Worm (Caenorhabditis elegans) whole organism, early embryonic: ENCODE results near the gene Y46H3A.5.

Source experiments
- B0310.2 ChIP-seq: sonication (generic microtip); optimal IDR thresholded peaks from 2 replicates; lab custom pipeline; 2016; ENCODE audit warnings: mild to moderate bottlenecking, missing genetic modification characterization, missing compliant biosample characterization
- F13C5.2 ChIP-seq: sonication (generic microtip); optimal IDR thresholded peaks from 2 replicates; lab custom pipeline; 2017; ENCODE audit warnings: mild to moderate bottlenecking, missing genetic modification characterization, inconsistent platforms, missing compliant biosample characterization
- aly-1 ChIP-seq: sonication (generic microtip); optimal IDR thresholded peaks from 2 replicates; lab custom pipeline; 2016; ENCODE audit warnings: missing genetic modification characterization, missing compliant biosample characterization
- ama-1 ChIP-seq: fragments of 150-350 bp; optimal IDR thresholded peaks from 2 replicates; lab custom pipeline; 2014
- ceh-13 ChIP-seq: fragments of 200-800 bp; sonication (Bioruptor generic); optimal IDR thresholded peaks from 2 replicates; lab custom pipeline; 2018; ENCODE audit warnings: mild to moderate bottlenecking, missing genetic modification characterization, missing compliant biosample characterization
- ceh-36 ChIP-seq: sonication (generic microtip); optimal IDR thresholded peaks from 2 replicates; lab custom pipeline; 2016; ENCODE audit warnings: missing genetic modification characterization, inconsistent platforms, missing compliant biosample characterization
- ets-7 ChIP-seq: sonication (generic microtip); optimal IDR thresholded peaks from 2 replicates; lab custom pipeline; 2016; ENCODE audit warnings: missing genotype, missing genetic modification characterization, missing compliant biosample characterization
- flt-1 ChIP-seq: fragments of 200-800 bp; sonication (Bioruptor generic); IDR thresholded peaks from 2 replicates; pipeline ENCODE4 v1.3.6; 2022; ENCODE audit warnings: missing genetic modification characterization, missing compliant biosample characterization
- hmbx-1 ChIP-seq: sonication (generic microtip); optimal IDR thresholded peaks from 2 replicates; lab custom pipeline; 2016; ENCODE audit warnings: mild to moderate bottlenecking, missing genetic modification characterization, missing compliant biosample characterization
- hmg-4 ChIP-seq: fragments of 200-800 bp; sonication (Bioruptor generic); optimal IDR thresholded peaks from 2 replicates; lab custom pipeline; 2018; ENCODE audit warnings: mild to moderate bottlenecking, missing genetic modification characterization, missing compliant biosample characterization
- hnd-1 ChIP-seq: sonication (generic microtip); optimal IDR thresholded peaks from 2 replicates; lab custom pipeline; 2016; ENCODE audit warnings: missing genetic modification characterization, missing compliant biosample characterization
- pes-1 ChIP-seq: fragments of 200-800 bp; sonication (Bioruptor generic); IDR thresholded peaks from 2 replicates; pipeline ENCODE4 v1.3.6; 2022; ENCODE audit warnings: missing genetic modification reagents, missing genetic modification characterization, missing compliant biosample characterization
- scrt-1 ChIP-seq: fragments of 200-800 bp; sonication (Bioruptor generic); IDR thresholded peaks from 2 replicates; pipeline ENCODE4 v1.3.6; 2022; ENCODE audit warnings: missing genetic modification characterization, missing compliant biosample characterization
- sea-1 ChIP-seq: fragments of 200-800 bp; sonication (Bioruptor generic); conservative IDR thresholded peaks from 2 replicates; pipeline ENCODE4 v1.3.6; 2022; ENCODE audit warnings: missing genetic modification characterization, missing compliant biosample characterization
- tbx-11 ChIP-seq: fragments of 200-800 bp; sonication (Bioruptor generic); IDR thresholded peaks from 2 replicates; pipeline ENCODE4 v1.3.6; 2022; ENCODE audit warnings: missing genetic modification characterization, missing compliant biosample characterization
- tbx-37 ChIP-seq: fragments of 200-800 bp; sonication (Bioruptor generic); conservative IDR thresholded peaks from 2 replicates; pipeline ENCODE4 v1.3.6; 2022; ENCODE audit warnings: missing genetic modification reagents, missing genetic modification characterization, missing compliant biosample characterization
- tra-4 ChIP-seq: sonication (generic microtip); optimal IDR thresholded peaks from 2 replicates; lab custom pipeline; 2017; ENCODE audit warnings: missing genetic modification characterization, missing compliant biosample characterization

Gene Y46H3A.5

DNA sequence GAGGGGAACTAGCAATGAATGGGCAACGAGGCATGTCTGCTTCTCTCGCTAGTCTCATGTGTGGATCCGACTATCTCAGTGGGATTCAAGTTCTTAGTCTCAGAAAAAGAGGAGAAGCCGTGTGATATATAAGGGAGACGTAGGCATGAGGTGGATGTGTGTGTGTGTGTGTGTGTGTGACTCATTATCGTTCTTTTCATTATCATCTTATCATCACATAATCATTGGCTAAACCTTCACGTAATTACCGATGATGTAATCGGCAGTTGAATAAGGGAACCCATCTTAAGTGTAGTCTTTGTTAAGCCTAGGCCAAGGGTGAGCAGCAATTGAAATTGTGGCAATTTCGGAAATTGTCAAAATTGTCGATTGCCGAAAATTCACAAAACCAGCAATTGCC lies 15.3 kb upstream of the Y46H3A.5 start, which contains the start of gene Y32G9B.1:
Gene Y32G9B.1, minus strand, starts transcription at position 101 of the 400 bp plus-strand sequence.
- TF ChIP-seq ama-1 (no peak), sea-1 (GFP tag; lab: Robert Waterston, UW) (no peak), scrt-1 (GFP tag; lab: Robert Waterston, UW) (no peak), pes-1 (no peak), hmg-4 (GFP tag; lab: Kevin White, UChicago) (no peak), tra-4 (no peak), hnd-1 (no peak), flt-1 (GFP tag; lab: Robert Waterston, UW) (no peak)

DNA sequence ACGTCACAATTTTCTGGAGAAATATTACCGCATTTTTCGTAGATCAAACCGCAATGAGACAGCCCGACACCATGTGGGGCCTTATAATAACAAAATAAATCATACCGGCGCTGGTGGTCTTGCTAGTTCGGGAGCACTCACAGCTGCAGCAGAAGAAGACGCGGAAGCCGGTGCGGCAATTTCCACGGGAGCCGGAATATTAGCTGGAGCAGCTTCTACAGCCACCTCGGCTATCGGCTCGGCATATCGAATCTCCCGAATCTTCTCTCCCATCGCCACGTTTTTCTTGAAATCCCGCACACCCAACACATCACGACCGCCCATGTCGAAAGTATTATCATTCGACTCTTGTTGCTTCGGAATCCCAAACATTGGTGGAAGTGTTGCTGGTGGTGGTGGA lies 9.8 kb upstream of the Y46H3A.5 start:
- no peak for TF ChIP-seq ama-1
- no peak for TF ChIP-seq flt-1 (GFP tag; lab: Robert Waterston, UW)
- no peak for TF ChIP-seq scrt-1 (GFP tag; lab: Robert Waterston, UW)
- no peak for TF ChIP-seq hmg-4 (GFP tag; lab: Kevin White, UChicago)
- no peak for TF ChIP-seq tbx-37
- TF ChIP-seq hnd-1 = no peak
- no peak for TF ChIP-seq aly-1 (tag; lab: Kevin White, UChicago)
- TF ChIP-seq tra-4 = no peak
- TF ChIP-seq hmbx-1 (tag; lab: Kevin White, UChicago) = no peak
- TF ChIP-seq F13C5.2 (tag; lab: Kevin White, UChicago) = no peak

DNA sequence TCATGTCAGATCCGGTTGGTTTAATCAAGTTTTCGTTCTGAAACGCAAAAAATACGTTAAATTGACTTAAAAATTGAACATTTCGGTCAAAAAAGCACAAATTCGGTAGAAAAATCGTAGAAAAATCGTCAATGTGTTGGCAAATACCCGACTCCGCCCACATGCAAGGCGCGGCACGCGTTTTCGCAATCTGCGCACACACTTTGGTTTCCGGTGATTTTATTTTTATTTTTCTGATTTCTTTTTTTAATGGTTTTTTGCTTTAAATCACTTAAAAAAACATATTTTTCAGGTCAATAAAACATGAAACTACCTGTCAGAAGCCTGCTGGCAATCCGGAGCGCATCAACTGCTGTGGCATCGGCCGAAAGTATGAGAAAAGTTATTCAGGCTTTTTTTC lies 6.6 kb upstream of the Y46H3A.5 start, which contains the start of the genes gly-7 and mrpl-39:
Gene gly-7, minus strand, starts transcription at position 37 of the 400 bp plus-strand sequence.
Gene mrpl-39, plus strand, starts transcription at position 293 of the 400 bp plus-strand sequence.
- TF ChIP-seq pes-1 (peak; percentile 70), ceh-36 (tag; lab: Kevin White, UChicago) (peak; percentile 10), ama-1 (no peak), tra-4 (no peak), F13C5.2 (tag; lab: Kevin White, UChicago) (peak; percentile 61), scrt-1 (GFP tag; lab: Robert Waterston, UW) (0 out of 2 replicates have a peak, but pooled peaks have one; percentile 68), hmbx-1 (tag; lab: Kevin White, UChicago) (no peak), B0310.2 (tag; lab: Kevin White, UChicago) (no peak), flt-1 (GFP tag; lab: Robert Waterston, UW) (peak; percentile 60; the same call in 1 of the 2 replicates), tbx-11 (GFP tag; lab: Robert Waterston, UW) (peak; percentile 46; the same call in 1 of the 2 replicates), sea-1 (GFP tag; lab: Robert Waterston, UW) (no peak), tbx-37 (peak; percentile 56)

DNA sequence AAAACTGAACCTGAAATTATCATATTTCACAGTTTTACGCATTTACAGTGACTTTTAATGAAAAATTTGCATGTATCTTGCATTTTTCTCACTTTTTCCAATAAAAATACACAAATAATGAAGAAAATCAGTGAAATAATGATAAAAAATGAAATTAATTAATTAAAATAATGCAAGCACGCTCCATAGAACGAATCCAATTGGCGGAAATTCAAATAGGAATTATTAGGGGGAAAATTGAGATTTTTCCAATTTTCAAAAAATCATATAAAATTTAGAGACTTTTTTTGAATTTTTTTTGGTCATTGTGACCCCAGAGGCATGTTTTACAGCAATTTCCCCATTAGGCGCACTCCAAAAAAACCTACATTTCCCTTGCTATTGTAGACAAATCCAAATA lies 6.1 kb upstream of the Y46H3A.5 start:
- TF ChIP-seq B0310.2 (tag; lab: Kevin White, UChicago) (no peak), tbx-11 (GFP tag; lab: Robert Waterston, UW) (no peak), sea-1 (GFP tag; lab: Robert Waterston, UW) (no peak), F13C5.2 (tag; lab: Kevin White, UChicago) (no peak), pes-1 (no peak), tbx-37 (no peak), ceh-13 (GFP tag; lab: Kevin White, UChicago) (no peak), tra-4 (no peak), hmg-4 (GFP tag; lab: Kevin White, UChicago) (no peak), ama-1 (no peak), scrt-1 (GFP tag; lab: Robert Waterston, UW) (no peak), ets-7 (no peak), hnd-1 (no peak), aly-1 (tag; lab: Kevin White, UChicago) (no peak), ceh-36 (tag; lab: Kevin White, UChicago) (no peak), flt-1 (GFP tag; lab: Robert Waterston, UW) (no peak), hmbx-1 (tag; lab: Kevin White, UChicago) (no peak)

DNA sequence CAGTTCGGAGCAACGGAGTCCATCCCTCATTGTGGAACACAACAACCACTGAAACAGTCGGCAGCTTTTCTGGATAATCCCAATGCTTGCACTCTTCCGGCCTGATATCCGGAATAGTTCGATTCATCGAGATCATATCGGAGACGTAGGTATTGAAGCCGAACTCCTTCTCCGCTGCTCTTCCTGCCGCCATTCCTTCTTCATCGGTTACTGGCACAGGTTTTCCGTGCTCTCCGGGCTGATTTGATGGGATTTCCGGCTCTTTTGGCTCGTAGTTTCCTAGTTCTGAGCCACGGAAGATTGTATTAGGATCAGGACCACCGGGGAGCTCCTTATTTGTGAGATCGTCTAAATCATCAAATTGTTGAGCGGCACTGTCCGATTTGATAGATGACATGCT lies 5.3 kb upstream of the Y46H3A.5 start:
- no peak for TF ChIP-seq tbx-11 (GFP tag; lab: Robert Waterston, UW)
- no peak for TF ChIP-seq aly-1 (tag; lab: Kevin White, UChicago)
- TF ChIP-seq ceh-36 (tag; lab: Kevin White, UChicago) = no peak
- no peak for TF ChIP-seq F13C5.2 (tag; lab: Kevin White, UChicago)
- no peak for TF ChIP-seq scrt-1 (GFP tag; lab: Robert Waterston, UW)
- no peak for TF ChIP-seq ama-1
- no peak for TF ChIP-seq hmbx-1 (tag; lab: Kevin White, UChicago)
- no peak for TF ChIP-seq sea-1 (GFP tag; lab: Robert Waterston, UW)
- TF ChIP-seq pes-1 = no peak
- no peak for TF ChIP-seq B0310.2 (tag; lab: Kevin White, UChicago)
- TF ChIP-seq ceh-13 (GFP tag; lab: Kevin White, UChicago) = no peak
- TF ChIP-seq flt-1 (GFP tag; lab: Robert Waterston, UW) = no peak
- TF ChIP-seq tra-4 = no peak
- no peak for TF ChIP-seq tbx-37
- TF ChIP-seq hnd-1 = no peak
- no peak for TF ChIP-seq hmg-4 (GFP tag; lab: Kevin White, UChicago)
- no peak for TF ChIP-seq ets-7

DNA sequence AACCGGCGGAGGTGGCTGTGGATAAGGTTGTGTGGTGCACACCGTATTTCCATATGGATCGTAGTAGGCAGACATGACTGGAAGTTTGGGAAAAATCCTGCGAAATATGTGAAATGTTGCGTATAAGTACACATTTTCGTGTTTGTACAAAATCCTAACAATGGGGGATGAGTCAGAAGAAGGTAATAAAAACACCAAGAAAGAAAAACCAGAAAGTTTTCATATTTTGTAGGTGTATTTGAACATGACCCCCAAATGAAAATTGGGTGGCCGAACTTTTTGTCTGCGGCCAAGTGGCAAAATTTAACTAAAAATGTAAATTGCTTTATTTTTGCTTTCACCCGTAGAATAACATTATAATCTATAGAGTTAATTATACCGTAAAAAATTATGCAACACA lies 3.6 kb downstream of the Y46H3A.5 start, which contains the start of gene Y46H3A.4:
Gene Y46H3A.4, minus strand, starts transcription at position 101 of the 400 bp plus-strand sequence.
- TF ChIP-seq pes-1 (no peak), hnd-1 (no peak), hmbx-1 (tag; lab: Kevin White, UChicago) (no peak), B0310.2 (tag; lab: Kevin White, UChicago) (no peak), tbx-11 (GFP tag; lab: Robert Waterston, UW) (no peak), aly-1 (tag; lab: Kevin White, UChicago) (no peak), ets-7 (no peak), tra-4 (no peak), tbx-37 (no peak), hmg-4 (GFP tag; lab: Kevin White, UChicago) (no peak), flt-1 (GFP tag; lab: Robert Waterston, UW) (no peak), scrt-1 (GFP tag; lab: Robert Waterston, UW) (no peak), sea-1 (GFP tag; lab: Robert Waterston, UW) (no peak), ceh-13 (GFP tag; lab: Kevin White, UChicago) (no peak), ama-1 (no peak), ceh-36 (tag; lab: Kevin White, UChicago) (no peak), F13C5.2 (tag; lab: Kevin White, UChicago) (no peak)

DNA sequence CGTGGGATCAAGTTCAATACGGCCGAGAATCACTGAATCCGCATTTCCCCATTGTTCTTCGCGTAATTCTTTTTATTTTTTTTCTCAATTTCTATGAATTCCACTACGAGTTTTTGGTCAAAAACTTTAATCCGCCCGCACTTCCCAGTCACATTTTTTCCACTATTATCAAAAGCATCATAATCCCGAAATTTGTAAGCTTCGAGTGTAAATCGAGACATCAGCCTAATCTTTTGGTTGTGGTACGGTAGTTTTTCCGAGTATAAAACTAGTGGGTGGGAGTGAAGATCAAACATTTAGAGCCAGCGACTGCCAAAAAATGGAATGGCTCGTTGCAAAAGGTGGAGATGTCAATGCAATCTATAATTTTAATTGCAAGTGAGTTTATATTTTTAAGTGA lies 7.5 kb downstream of the Y46H3A.5 start, which contains the start of gene srt-42:
Gene srt-42, plus strand, starts transcription at position 301 of the 400 bp plus-strand sequence.
- TF ChIP-seq F13C5.2 (tag; lab: Kevin White, UChicago) (no peak), ceh-36 (tag; lab: Kevin White, UChicago) (no peak), ama-1 (no peak), hmg-4 (GFP tag; lab: Kevin White, UChicago) (no peak), ceh-13 (GFP tag; lab: Kevin White, UChicago) (no peak), tbx-37 (no peak), tbx-11 (GFP tag; lab: Robert Waterston, UW) (no peak), scrt-1 (GFP tag; lab: Robert Waterston, UW) (no peak), B0310.2 (tag; lab: Kevin White, UChicago) (no peak), ets-7 (no peak), pes-1 (no peak), flt-1 (GFP tag; lab: Robert Waterston, UW) (no peak), tra-4 (no peak), hnd-1 (no peak), hmbx-1 (tag; lab: Kevin White, UChicago) (no peak), sea-1 (GFP tag; lab: Robert Waterston, UW) (no peak), aly-1 (tag; lab: Kevin White, UChicago) (no peak)
